Fruit fly (Drosophila melanogaster) whole organism, embryonic: ENCODE measurements around the gene CG7806.

Experiments
- ATbp ChIP-seq: fragments of 200-800 bp; sonication (Bioruptor generic); optimal IDR thresholded peaks from 2 replicates; lab custom pipeline; 2017; ENCODE audit warnings: missing biosample characterization, mild to moderate bottlenecking, missing genetic modification characterization, missing genetic modification reagents
- Ada2b ChIP-seq: fragments of 200-800 bp; sonication (Bioruptor generic); IDR thresholded peaks from 2 replicates; pipeline ENCODE4 v1.3.6; 2022; ENCODE audit warnings: missing biosample characterization, missing genetic modification characterization
- BEAF-32 ChIP-seq: fragments of 200-800 bp; sonication (Bioruptor generic); optimal IDR thresholded peaks from 3 replicates; lab custom pipeline; 2017; ENCODE audit warnings: missing biosample characterization, missing genetic modification characterization, mild to moderate bottlenecking, moderate library complexity, missing genetic modification reagents
- CG10267 ChIP-seq: fragments of 200-800 bp; sonication (Bioruptor generic); optimal IDR thresholded peaks from 2 replicates; lab custom pipeline; 2018; ENCODE audit warnings: missing biosample characterization, mild to moderate bottlenecking, missing genetic modification characterization, moderate library complexity
- CG11247 ChIP-seq: fragments of 200-800 bp; sonication (Bioruptor generic); IDR thresholded peaks from 2 replicates; pipeline ENCODE4 v1.3.6; 2022; ENCODE audit warnings: missing biosample characterization, missing genetic modification characterization
- CG11456 ChIP-seq: fragments of 200-800 bp; sonication (Bioruptor generic); IDR thresholded peaks from 3 replicates; pipeline ENCODE4 v1.3.6; 2022; ENCODE audit warnings: missing biosample characterization, missing genetic modification characterization
- CG12391 ChIP-seq: fragments of 200-800 bp; sonication (Bioruptor generic); optimal IDR thresholded peaks from 3 replicates; lab custom pipeline; 2018; ENCODE audit warnings: missing biosample characterization, mild to moderate bottlenecking, missing genetic modification characterization, moderate library complexity
- CG17568 ChIP-seq: fragments of 200-800 bp; sonication (Bioruptor generic); optimal IDR thresholded peaks from 2 replicates; lab custom pipeline; 2018; ENCODE audit warnings: missing biosample characterization, mild to moderate bottlenecking, missing genetic modification characterization, moderate library complexity
- CG30403 ChIP-seq: fragments of 200-800 bp; sonication (Bioruptor generic); optimal IDR thresholded peaks from 3 replicates; lab custom pipeline; 2016; ENCODE audit warnings: missing biosample characterization, missing genetic modification characterization
- CG31441 ChIP-seq: fragments of 200-800 bp; sonication (Bioruptor generic); IDR thresholded peaks from 2 replicates; pipeline ENCODE4 v1.3.6; 2022; ENCODE audit warnings: missing biosample characterization, missing genetic modification characterization
- CG34376 ChIP-seq: fragments of 200-800 bp; sonication (Bioruptor generic); optimal IDR thresholded peaks from 2 replicates; lab custom pipeline; 2018; ENCODE audit warnings: missing biosample characterization, mild to moderate bottlenecking, missing genetic modification characterization
- CG3847 ChIP-seq: fragments of 200-800 bp; sonication (Bioruptor generic); IDR thresholded peaks from 2 replicates; pipeline ENCODE4 v1.3.6; 2022; ENCODE audit warnings: missing biosample characterization, missing genetic modification characterization
- CG6854 ChIP-seq: fragments of 200-800 bp; sonication (Bioruptor generic); optimal IDR thresholded peaks from 3 replicates; lab custom pipeline; 2017; ENCODE audit warnings: missing biosample characterization, mild to moderate bottlenecking, missing genetic modification characterization
- CG7987 ChIP-seq: fragments of 200-800 bp; sonication (Bioruptor generic); optimal IDR thresholded peaks from 2 replicates; lab custom pipeline; 2018; ENCODE audit warnings: missing biosample characterization, mild to moderate bottlenecking, missing genetic modification characterization, moderate library complexity
- CG8281 ChIP-seq: fragments of 200-800 bp; sonication (Bioruptor generic); optimal IDR thresholded peaks from 2 replicates; lab custom pipeline; 2018; ENCODE audit warnings: missing biosample characterization, mild to moderate bottlenecking, missing genetic modification characterization, moderate library complexity
- CG8388 ChIP-seq: fragments of 200-800 bp; sonication (Bioruptor generic); optimal IDR thresholded peaks from 2 replicates; lab custom pipeline; 2019; ENCODE audit warnings: missing biosample characterization, mild to moderate bottlenecking, missing genetic modification characterization, moderate library complexity
- CG8765 ChIP-seq: fragments of 200-800 bp; sonication (Bioruptor generic); IDR thresholded peaks from 2 replicates; pipeline ENCODE4 v1.3.6; 2022; ENCODE audit warnings: missing biosample characterization, missing genetic modification characterization
- CG9437 ChIP-seq: fragments of 200-800 bp; sonication (Bioruptor generic); optimal IDR thresholded peaks from 2 replicates; lab custom pipeline; 2018; ENCODE audit warnings: missing biosample characterization, mild to moderate bottlenecking, missing genetic modification characterization
- CG9727 ChIP-seq: fragments of 200-800 bp; sonication (Bioruptor generic); optimal IDR thresholded peaks from 3 replicates; lab custom pipeline; 2017; ENCODE audit warnings: missing biosample characterization, mild to moderate bottlenecking, missing genetic modification characterization
- Dad ChIP-seq: fragments of 200-800 bp; sonication (Bioruptor generic); optimal IDR thresholded peaks from 3 replicates; lab custom pipeline; 2016; ENCODE audit warnings: missing biosample characterization, missing genetic modification characterization
- Dref ChIP-seq: fragments of 200-800 bp; sonication (Bioruptor generic); IDR thresholded peaks from 2 replicates; pipeline ENCODE4 v1.3.6; 2022; ENCODE audit warnings: missing biosample characterization, missing genetic modification characterization
- HLH4C ChIP-seq: fragments of 200-800 bp; sonication (Bioruptor generic); IDR thresholded peaks from 3 replicates; pipeline ENCODE4 v1.3.6; 2022; ENCODE audit warnings: missing biosample characterization, missing genetic modification characterization; ENCODE audit not compliant: partially characterized antibody
- Hr3 ChIP-seq: fragments of 200-800 bp; sonication (Bioruptor generic); optimal IDR thresholded peaks from 3 replicates; lab custom pipeline; 2016; ENCODE audit warnings: missing biosample characterization, missing genetic modification characterization
- Hsf ChIP-seq: fragments of 200-800 bp; sonication (Bioruptor generic); optimal IDR thresholded peaks from 3 replicates; lab custom pipeline; 2016; ENCODE audit warnings: missing biosample characterization, missing genetic modification characterization
- Lim3 ChIP-seq: fragments of 200-800 bp; sonication (Bioruptor generic); IDR thresholded peaks from 2 replicates; pipeline ENCODE4 v1.3.6; 2022; ENCODE audit warnings: missing biosample characterization, missing genetic modification characterization
- Poxn ChIP-seq: fragments of 200-800 bp; sonication (Bioruptor generic); IDR thresholded peaks from 2 replicates; pipeline ENCODE4 v1.3.6; 2022; ENCODE audit warnings: missing biosample characterization, missing genetic modification characterization
- Ssrp ChIP-seq: fragments of 200-800 bp; sonication (Bioruptor generic); optimal IDR thresholded peaks from 2 replicates; lab custom pipeline; 2018; ENCODE audit warnings: missing biosample characterization, mild to moderate bottlenecking, missing genetic modification characterization, moderate library complexity
- Trl ChIP-seq, 3 experiments: fragments of >200 bp in 2 of 3; fragments of 200-800 bp in 1 of 3; sonication (Bioruptor generic) in 1 of 3; optimal IDR thresholded peaks; 2 replicates in 1 of 3; 3 replicates in 2 of 3; lab custom pipeline; 2016 to 2017; ENCODE audit warnings: missing biosample characterization in 1 of 3, missing genetic modification characterization in 1 of 3
- Usf ChIP-seq: fragments of 200-800 bp; sonication (Bioruptor generic); optimal IDR thresholded peaks from 2 replicates; lab custom pipeline; 2017; ENCODE audit warnings: missing genotype, missing biosample characterization, missing genetic modification characterization
- Xrp1 ChIP-seq: fragments of 200-800 bp; sonication (Bioruptor generic); IDR thresholded peaks from 2 replicates; pipeline ENCODE4 v1.3.6; 2022; ENCODE audit warnings: missing biosample characterization, missing genetic modification characterization
- YL-1 ChIP-seq: fragments of 200-800 bp; sonication (Bioruptor generic); optimal IDR thresholded peaks from 3 replicates; lab custom pipeline; 2017; ENCODE audit warnings: missing biosample characterization, mild to moderate bottlenecking, missing genetic modification characterization
- ab ChIP-seq: fragments of 200-800 bp; sonication (Bioruptor generic); optimal IDR thresholded peaks from 2 replicates; lab custom pipeline; 2016; ENCODE audit warnings: missing biosample characterization, missing genetic modification characterization
- al ChIP-seq: fragments of 200-800 bp; sonication (Bioruptor generic); IDR thresholded peaks from 2 replicates; pipeline ENCODE4 v1.3.6; 2022; ENCODE audit warnings: missing biosample characterization, missing genetic modification characterization
- chif ChIP-seq, 2 experiments: fragments of 200-800 bp; sonication (Bioruptor generic); optimal IDR thresholded peaks; 3 replicates each; lab custom pipeline; 2016; ENCODE audit warnings: missing biosample characterization in 2 of 2, missing genetic modification characterization in 2 of 2
- gro ChIP-seq: fragments of 200-800 bp; sonication (Bioruptor generic); optimal IDR thresholded peaks from 2 replicates; lab custom pipeline; 2016; ENCODE audit warnings: missing biosample characterization, missing genetic modification characterization
- gsb ChIP-seq: fragments of 200-800 bp; sonication (Bioruptor generic); IDR thresholded peaks from 2 replicates; pipeline ENCODE4 v1.3.6; 2022; ENCODE audit warnings: missing biosample characterization, missing genetic modification characterization
- jigr1 ChIP-seq: fragments of 200-800 bp; sonication (Bioruptor generic); IDR thresholded peaks from 3 replicates; pipeline ENCODE4 v1.3.6; 2022; ENCODE audit warnings: missing biosample characterization, missing genetic modification characterization
- lmd ChIP-seq: fragments of 200-800 bp; sonication (Bioruptor generic); IDR thresholded peaks from 2 replicates; pipeline ENCODE4 v1.3.6; 2022; ENCODE audit warnings: missing biosample characterization, missing genetic modification characterization
- luna ChIP-seq: fragments of 200-800 bp; sonication (Bioruptor generic); optimal IDR thresholded peaks from 2 replicates; lab custom pipeline; 2016; ENCODE audit warnings: missing biosample characterization, missing genetic modification characterization
- phol ChIP-seq: fragments of 200-800 bp; sonication (Bioruptor generic); optimal IDR thresholded peaks from 3 replicates; lab custom pipeline; 2018; ENCODE audit warnings: missing biosample characterization, mild to moderate bottlenecking, missing genetic modification characterization, moderate library complexity
- salm ChIP-seq: fragments of 200-800 bp; sonication (Bioruptor generic); optimal IDR thresholded peaks from 2 replicates; lab custom pipeline; 2018; ENCODE audit warnings: missing biosample characterization, mild to moderate bottlenecking, missing genetic modification characterization
- schlank ChIP-seq: fragments of 200-800 bp; sonication (Bioruptor generic); optimal IDR thresholded peaks from 2 replicates; lab custom pipeline; 2018; ENCODE audit warnings: missing biosample characterization, mild to moderate bottlenecking, missing genetic modification characterization
- shn ChIP-seq: fragments of 200-800 bp; sonication (Bioruptor generic); optimal IDR thresholded peaks from 3 replicates; lab custom pipeline; 2016; ENCODE audit warnings: missing biosample characterization, missing genetic modification characterization
- sna ChIP-seq: fragments of 200-800 bp; sonication (Bioruptor generic); IDR thresholded peaks from 2 replicates; pipeline ENCODE4 v1.3.6; 2022; ENCODE audit warnings: missing biosample characterization, missing genetic modification characterization; ENCODE audit not compliant: partially characterized antibody
- so ChIP-seq: fragments of 200-800 bp; sonication (Bioruptor generic); IDR thresholded peaks from 3 replicates; pipeline ENCODE4 v1.3.6; 2022; ENCODE audit warnings: missing biosample characterization, missing genetic modification characterization
- tna ChIP-seq: fragments of 200-800 bp; sonication (Bioruptor generic); IDR thresholded peaks from 2 replicates; pipeline ENCODE4 v1.3.6; 2022; ENCODE audit warnings: missing biosample characterization, missing genetic modification characterization; ENCODE audit not compliant: partially characterized antibody
- trem ChIP-seq: fragments of 200-800 bp; optimal IDR thresholded peaks from 3 replicates; lab custom pipeline; 2019; ENCODE audit warnings: missing biosample characterization, mild to moderate bottlenecking, missing genetic modification characterization, moderate library complexity

The CG7806 gene

dm6 chr2L:8350560-8351171 lies 39.5 kb downstream of the CG7806 start (continued):
- TF ChIP-seq luna (peak; percentile 35), CG8765 (no peak), Poxn (no peak), tna (GFP tag; lab: Robert Waterston, UW) (no peak), ab (no peak), Usf (GFP tag; lab: Kevin White, UChicago) (no peak), HLH4C (GFP tag; lab: Robert Waterston, UW) (no peak), BEAF-32 (GFP tag; lab: Kevin White, UChicago) (no peak), CG30403 (GFP tag; lab: Kevin White, UChicago) (no peak), Xrp1 (GFP tag; lab: Robert Waterston, UW) (no peak), CG11456 (GFP tag; lab: Robert Waterston, UW) (no peak), Ssrp (tag; lab: Kevin White, UChicago) (no peak), YL-1 (GFP tag; lab: Kevin White, UChicago) (peak; percentile 17), al (GFP tag; lab: Robert Waterston, UW) (no peak), schlank (tag; lab: Kevin White, UChicago) (peak; percentile 36), gsb (GFP tag; lab: Robert Waterston, UW) (no peak), CG34376 (GFP tag; lab: Kevin White, UChicago) (peak; percentile 57), lmd (GFP tag; lab: Robert Waterston, UW) (no peak), Ada2b (GFP tag; lab: Robert Waterston, UW) (peak; percentile 12; the same call in 1 of the 2 replicates), ATbp (GFP tag; lab: Kevin White, UChicago) (peak; percentile 80), Hr3 (GFP tag; lab: Kevin White, UChicago) (no peak), jigr1 (GFP tag; lab: Robert Waterston, UW) (no peak), CG9727 (GFP tag; lab: Kevin White, UChicago) (peak; percentile 16), CG9437 (no peak), CG8388 (GFP tag; lab: Kevin White, UChicago) (peak; percentile 8), CG8281 (tag; lab: Kevin White, UChicago) (no peak), shn (GFP tag; lab: Kevin White, UChicago) (no peak), CG12391 (peak; percentile 21), chif (GFP tag; optimal IDR thresholded peaks at IDR 0.05; lab: Kevin White, UChicago) (peak in 1 of 2 experiments; percentile 11), Lim3 (GFP tag; lab: Robert Waterston, UW) (no peak), Dad (GFP tag; lab: Kevin White, UChicago) (no peak), phol (tag; lab: Kevin White, UChicago) (no peak), Dref (GFP tag; lab: Robert Waterston, UW) (no peak), so (GFP tag; lab: Robert Waterston, UW) (0 out of 3 replicates have a peak, but pooled peaks have one; percentile 36), trem (no peak), CG10267 (tag; lab: Kevin White, UChicago) (no peak), CG7987 (GFP tag; lab: Kevin White, UChicago) (peak; percentile 44), CG11247 (GFP tag; lab: Robert Waterston, UW) (no peak), Hsf (GFP tag; lab: Kevin White, UChicago) (no peak), CG17568 (GFP tag; lab: Kevin White, UChicago) (peak; percentile 54), salm (peak; percentile 39), gro (GFP tag; lab: Kevin White, UChicago) (peak; percentile 62), sna (no peak), CG3847 (GFP tag; lab: Robert Waterston, UW) (no peak), Trl (optimal IDR thresholded peaks at IDR 0.05; lab: Kevin White, UChicago) (no peak), Trl (GFP tag; optimal IDR thresholded peaks at IDR 0.05; lab: Kevin White, UChicago) (peak; percentile 8), CG31441 (GFP tag; lab: Robert Waterston, UW) (no peak), CG6854 (peak; percentile 13)
